Fruit fly (Drosophila melanogaster): ENCODE measurements around the gene bru2.

bru2 gene

DNA sequence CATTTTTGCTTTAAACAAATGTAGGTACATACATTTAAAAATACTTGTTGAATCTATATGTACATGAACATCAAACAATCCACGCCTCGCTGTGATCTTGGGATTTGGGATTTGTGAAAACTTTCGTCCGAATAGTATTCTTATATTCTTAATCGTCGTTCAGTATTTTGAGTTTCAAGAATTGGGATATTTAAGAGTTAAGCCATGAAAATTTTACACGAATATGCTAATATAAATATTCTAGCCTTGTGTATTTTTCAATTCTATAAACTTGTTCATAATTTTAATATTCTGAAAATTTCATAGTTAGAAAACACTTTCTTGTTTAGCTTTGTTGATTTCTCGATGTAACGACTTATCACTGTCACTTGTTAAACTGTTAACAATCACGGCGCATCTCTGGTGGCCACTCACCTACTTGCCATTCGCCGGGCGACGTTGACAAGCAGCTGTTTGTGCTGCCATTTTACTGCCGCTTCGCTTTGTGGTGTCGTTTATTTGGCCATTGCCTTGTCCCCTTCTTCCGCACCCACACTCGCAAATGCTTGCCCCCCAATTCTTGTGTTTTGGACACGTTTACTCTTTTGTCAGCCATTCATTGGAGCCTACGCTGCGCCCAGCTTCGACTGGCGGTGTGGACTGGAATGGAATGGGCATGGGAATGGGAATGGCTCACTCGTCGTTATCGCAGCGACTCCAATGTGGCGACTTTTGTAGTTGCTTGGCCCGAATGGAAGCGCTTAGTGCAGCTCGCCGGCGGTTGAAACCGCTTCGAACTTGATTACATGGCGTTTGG lies 92.2 kb downstream of the bru2 start (continued):
- TF ChIP-seq CG2678 (tag; optimal IDR thresholded peaks at IDR 0.05) (no peak), rib (GFP tag; IDR thresholded peaks at IDR 0.05) (no peak), CG17385 (GFP tag; optimal IDR thresholded peaks at IDR 0.05) (peak; percentile 20), CG18599 (GFP tag; optimal IDR thresholded peaks at IDR 0.05) (peak; percentile 15), abd-A (tag; optimal IDR thresholded peaks at IDR 0.05) (no peak), slbo (GFP tag; IDR thresholded peaks at IDR 0.05) (no peak), CG6791 (GFP tag; IDR thresholded peaks at IDR 0.05; ENCODE audit: partially characterized antibody) (no peak), CG18764 (GFP tag; optimal IDR thresholded peaks at IDR 0.05) (no peak), lmd (GFP tag; IDR thresholded peaks at IDR 0.05) (no peak), psq (GFP tag; optimal IDR thresholded peaks at IDR 0.05) (peak; percentile 99), CG8765 (GFP tag; IDR thresholded peaks at IDR 0.05) (no peak), CG1832 (GFP tag; optimal IDR thresholded peaks at IDR 0.05) (no peak), Poxn (GFP tag; IDR thresholded peaks at IDR 0.05) (no peak), hb (GFP tag; IDR thresholded peaks at IDR 0.05; ENCODE audit: partially characterized antibody) (no peak), cwo (GFP tag; optimal IDR thresholded peaks at IDR 0.05) (peak; percentile 17), CG10267 (tag; optimal IDR thresholded peaks at IDR 0.05) (no peak), esg (GFP tag; conservative IDR thresholded peaks at IDR 0.05) (no peak), ind (GFP tag; optimal IDR thresholded peaks at IDR 0.05) (no peak), kni (GFP tag; optimal IDR thresholded peaks at IDR 0.05) (no peak), CG15269 (tag; optimal IDR thresholded peaks at IDR 0.05) (no peak), ranshi (GFP tag; IDR thresholded peaks at IDR 0.05) (no peak), HmgZ (tag; optimal IDR thresholded peaks at IDR 0.05) (peak; percentile 11), CG8281 (tag; optimal IDR thresholded peaks at IDR 0.05) (no peak), D19A (tag; optimal IDR thresholded peaks at IDR 0.05) (no peak), sd (tag; optimal IDR thresholded peaks at IDR 0.05) (peak; percentile 22), hkb (optimal IDR thresholded peaks at IDR 0.05) (no peak), hkb (GFP tag; IDR thresholded peaks at IDR 0.05) (0 out of 2 replicates have a peak, but pooled peaks have one; percentile 24), Chrac-16 (GFP tag; optimal IDR thresholded peaks at IDR 0.05) (no peak), CG7987 (GFP tag; optimal IDR thresholded peaks at IDR 0.05) (no peak), CG12236 (GFP tag; optimal IDR thresholded peaks at IDR 0.05) (no peak), Antp (GFP tag; optimal IDR thresholded peaks at IDR 0.05) (no peak), CG17361 (GFP tag; IDR thresholded peaks at IDR 0.05) (no peak), CG8388 (GFP tag; optimal IDR thresholded peaks at IDR 0.05) (no peak), CG12299 (tag; optimal IDR thresholded peaks at IDR 0.05) (no peak), zfh2 (GFP tag; optimal IDR thresholded peaks at IDR 0.05) (peak; percentile 5), scrt (GFP tag; optimal IDR thresholded peaks at IDR 0.05) (no peak), sima (GFP tag; optimal IDR thresholded peaks at IDR 0.05) (no peak), CG7372 (GFP tag; IDR thresholded peaks at IDR 0.05) (no peak), fd64A (GFP tag; optimal IDR thresholded peaks at IDR 0.05) (no peak), peb (GFP tag; IDR thresholded peaks at IDR 0.05) (no peak), HmgD (GFP tag; optimal IDR thresholded peaks at IDR 0.05) (no peak), ash1 (GFP tag; optimal IDR thresholded peaks at IDR 0.05) (no peak), ems (GFP tag; optimal IDR thresholded peaks at IDR 0.05) (no peak), tin (GFP tag; optimal IDR thresholded peaks at IDR 0.05) (no peak), CG31224 (GFP tag; IDR thresholded peaks at IDR 0.05) (no peak), B-H1 (GFP tag; IDR thresholded peaks at IDR 0.05) (no peak), ttk (GFP tag; IDR thresholded peaks at IDR 0.05) (no peak), Dfd (GFP tag; optimal IDR thresholded peaks at IDR 0.05) (no peak), ftz-f1 (GFP tag; optimal IDR thresholded peaks at IDR 0.05) (no peak), CG17612 (GFP tag; IDR thresholded peaks at IDR 0.05) (no peak), CG10321 (GFP tag; IDR thresholded peaks at IDR 0.05) (no peak)

All from whole organism, embryonic.